Worm (Caenorhabditis elegans) whole organism, L3 larva: ENCODE results near the gene Y32F6B.9.

Experiments
- lin-39 ChIP-seq: fragments of 150-350 bp; optimal IDR thresholded peaks from 2 replicates; lab custom pipeline; 2018; ENCODE audit warnings: missing biosample characterization, missing genetic modification reagents, missing genetic modification characterization
- nhr-25 ChIP-seq: sonication (generic microtip); optimal IDR thresholded peaks from 2 replicates; lab custom pipeline; 2017; ENCODE audit warnings: missing biosample characterization, missing genetic modification characterization
- nhr-76 ChIP-seq: fragments of 150-350 bp; sonication (generic microtip); optimal IDR thresholded peaks from 5 replicates; lab custom pipeline; 2014; ENCODE audit warnings: missing biosample characterization, missing genetic modification characterization
- unc-39 ChIP-seq: sonication (generic microtip); optimal IDR thresholded peaks from 4 replicates; lab custom pipeline; 2017; ENCODE audit warnings: missing biosample characterization, missing genetic modification characterization
- ztf-11 ChIP-seq: fragments of 150-350 bp; optimal IDR thresholded peaks from 2 replicates; lab custom pipeline; 2014; ENCODE audit warnings: missing biosample characterization, missing genetic modification characterization

ce11 chrV:10466607-10467092 is 11.8 kb upstream of the Y32F6B.9 start:
- TF ChIP-seq ztf-11 (no peak), nhr-76 (tag; lab: Kevin White, UChicago) (peak; percentile 65), lin-39 (tag; lab: Kevin White, UChicago) (peak; percentile 94), nhr-25 (tag; lab: Kevin White, UChicago) (peak; percentile 99), unc-39 (tag; lab: Kevin White, UChicago) (no peak)
